Worm (Caenorhabditis elegans): ENCODE measurements around the gene T22F7.1.

DNA sequence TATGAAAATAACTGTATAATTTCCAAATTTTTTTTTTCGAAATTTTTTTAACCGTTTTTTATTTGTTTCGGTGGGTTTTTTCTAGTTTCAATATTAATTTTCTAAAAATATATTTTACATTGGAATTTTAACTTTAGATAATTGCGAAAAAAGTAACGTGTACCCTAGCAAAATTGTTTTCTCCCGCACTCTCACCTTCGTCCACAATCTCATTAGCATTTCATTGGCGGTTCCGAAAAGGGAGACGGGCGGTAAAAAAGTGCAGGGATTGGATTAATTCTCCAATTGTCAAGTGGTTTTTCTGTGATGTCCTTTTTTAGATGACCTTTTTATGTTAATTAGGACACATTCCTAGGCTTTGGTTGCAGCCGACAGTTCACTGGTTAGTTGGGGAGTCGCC lies 7.4 kb downstream of the T22F7.1 start:
- TF ChIP-seq cog-1 (tag; optimal IDR thresholded peaks at IDR 0.05) (no peak), ref-1 (GFP tag; conservative IDR thresholded peaks at IDR 0.05) (no peak), flt-1 (GFP tag; IDR thresholded peaks at IDR 0.05) (no peak), T22C8.4 (GFP tag; IDR thresholded peaks at IDR 0.05) (no peak), med-1 (GFP tag; optimal IDR thresholded peaks at IDR 0.05; ENCODE audit: insufficient read depth) (no peak), tab-1 (GFP tag; IDR thresholded peaks at IDR 0.05) (no peak), ztf-23 (GFP tag; IDR thresholded peaks at IDR 0.05) (no peak), klf-2 (GFP tag; conservative IDR thresholded peaks at IDR 0.05) (no peak), ztf-29 (GFP tag; IDR thresholded peaks at IDR 0.05) (no peak)
